Worm (Caenorhabditis elegans) whole organism, young adult: ENCODE data around the gene hrpu-1.

Experiments
- B0019.2 ChIP-seq: fragments of 200-800 bp; sonication (Bioruptor generic); conservative IDR thresholded peaks from 2 replicates; pipeline ENCODE4 v1.3.6; 2022; ENCODE audit warnings: missing genetic modification reagents, missing genetic modification characterization, missing compliant biosample characterization
- B0035.1 ChIP-seq: sonication (generic microtip); optimal IDR thresholded peaks from 2 replicates; lab custom pipeline; 2016; ENCODE audit warnings: missing genetic modification characterization, mild to moderate bottlenecking, missing compliant biosample characterization, missing genotype, missing genetic modification reagents
- B0261.1 ChIP-seq: sonication (generic microtip); optimal IDR thresholded peaks from 2 replicates; lab custom pipeline; 2016; ENCODE audit warnings: mild to moderate bottlenecking, missing genetic modification characterization, moderate library complexity, missing compliant biosample characterization
- C17E4.6 ChIP-seq: fragments of 200-800 bp; sonication (Bioruptor generic); IDR thresholded peaks from 2 replicates; pipeline ENCODE4 v1.3.6; 2022; ENCODE audit warnings: missing genetic modification reagents, missing genetic modification characterization, missing compliant biosample characterization
- D2030.7 ChIP-seq: fragments of 200-800 bp; sonication (Bioruptor generic); IDR thresholded peaks from 2 replicates; pipeline ENCODE4 v1.3.6; 2022; ENCODE audit warnings: missing genetic modification reagents, missing genetic modification characterization, missing compliant biosample characterization
- F23B12.7 ChIP-seq: sonication (generic microtip); optimal IDR thresholded peaks from 2 replicates; lab custom pipeline; 2017; ENCODE audit warnings: missing genetic modification characterization, mild to moderate bottlenecking, missing compliant biosample characterization, antibody characterized with exemption, moderate library complexity; ENCODE audit not compliant: insufficient read depth
- F33H1.4 ChIP-seq: fragments of 200-800 bp; sonication (Bioruptor generic); IDR thresholded peaks from 2 replicates; pipeline ENCODE4 v1.3.6; 2022; ENCODE audit warnings: missing genetic modification reagents, missing genetic modification characterization, missing compliant biosample characterization
- F49E8.2 ChIP-seq: sonication (generic microtip); optimal IDR thresholded peaks from 3 replicates; lab custom pipeline; 2017; ENCODE audit warnings: missing genetic modification characterization, mild to moderate bottlenecking, missing compliant biosample characterization, antibody characterized with exemption, moderate library complexity; ENCODE audit not compliant: insufficient read depth
- T07F8.4 ChIP-seq: sonication (generic microtip); optimal IDR thresholded peaks from 2 replicates; lab custom pipeline; 2016; ENCODE audit warnings: mild to moderate bottlenecking, missing genetic modification characterization, moderate library complexity, missing compliant biosample characterization
- Y53G8AR.9 ChIP-seq: fragments of 200-800 bp; sonication (Bioruptor generic); conservative IDR thresholded peaks from 2 replicates; pipeline ENCODE4 v1.3.6; 2022; ENCODE audit warnings: missing genetic modification reagents, missing genetic modification characterization, missing compliant biosample characterization
- Y95B8A.8 ChIP-seq: fragments of 200-800 bp; sonication (Bioruptor generic); IDR thresholded peaks from 2 replicates; pipeline ENCODE4 v1.3.6; 2022; ENCODE audit warnings: missing genetic modification reagents, missing genetic modification characterization, missing compliant biosample characterization
- ama-1 ChIP-seq, 3 experiments: fragments of 150-350 bp in 1 of 3; sonication (generic microtip) in 2 of 3; optimal IDR thresholded peaks; 2 replicates each; lab custom pipeline; 2014 to 2018; ENCODE audit warnings: missing biosample characterization in 2 of 3, missing genetic modification characterization in 2 of 3, missing genetic modification reagents in 2 of 3
- aptf-3 ChIP-seq: fragments of 200-800 bp; sonication (Bioruptor generic); IDR thresholded peaks from 2 replicates; pipeline ENCODE4 v1.3.6; 2022; ENCODE audit warnings: missing genetic modification characterization, missing compliant biosample characterization
- attf-5 ChIP-seq: fragments of 200-800 bp; sonication (Bioruptor generic); optimal IDR thresholded peaks from 2 replicates; lab custom pipeline; 2018; ENCODE audit warnings: mild to moderate bottlenecking, missing genetic modification characterization, missing compliant biosample characterization
- attf-6 ChIP-seq: fragments of 200-800 bp; sonication (Bioruptor generic); IDR thresholded peaks from 2 replicates; pipeline ENCODE4 v1.3.6; 2022; ENCODE audit warnings: missing genetic modification reagents, missing genetic modification characterization, missing compliant biosample characterization
- cebp-1 ChIP-seq, 2 experiments: fragments of 200-800 bp in 1 of 2; sonication (Bioruptor generic) in 1 of 2; sonication (generic microtip) in 1 of 2; IDR thresholded peaks in 1 of 2; optimal IDR thresholded peaks in 1 of 2; 2 replicates each; pipeline versions ENCODE4 v1.3.6 to Lab custom; 2017 to 2022; ENCODE audit warnings: missing compliant biosample characterization in 2 of 2, missing genetic modification characterization in 2 of 2, mild to moderate bottlenecking in 1 of 2, missing genetic modification reagents in 1 of 2, moderate library complexity in 1 of 2
- ceh-27 ChIP-seq: fragments of 200-800 bp; sonication (Bioruptor generic); optimal IDR thresholded peaks from 2 replicates; lab custom pipeline; 2018; ENCODE audit warnings: mild to moderate bottlenecking, missing genetic modification characterization, moderate library complexity, missing compliant biosample characterization
- die-1 ChIP-seq: sonication (generic microtip); optimal IDR thresholded peaks from 2 replicates; lab custom pipeline; 2016; ENCODE audit warnings: missing genotype, mild to moderate bottlenecking, missing genetic modification characterization, missing compliant biosample characterization
- dox-1 ChIP-seq: fragments of 200-800 bp; sonication (Bioruptor generic); IDR thresholded peaks from 2 replicates; pipeline ENCODE4 v1.3.6; 2022; ENCODE audit warnings: missing genetic modification reagents, missing genetic modification characterization, missing compliant biosample characterization
- dpff-1 ChIP-seq: sonication (generic microtip); optimal IDR thresholded peaks from 2 replicates; lab custom pipeline; 2017; ENCODE audit warnings: mild to moderate bottlenecking, missing genetic modification characterization, missing compliant biosample characterization
- dpl-1 ChIP-seq: fragments of 150-350 bp; optimal IDR thresholded peaks from 2 replicates; lab custom pipeline; 2014; ENCODE audit warnings: missing biosample characterization, missing genetic modification reagents, missing genetic modification characterization
- efl-1 ChIP-seq: fragments of 150-350 bp; optimal IDR thresholded peaks from 2 replicates; lab custom pipeline; 2014; ENCODE audit warnings: missing biosample characterization, missing genetic modification reagents, missing genetic modification characterization
- him-1 ChIP-seq: sonication (generic microtip); optimal IDR thresholded peaks from 2 replicates; lab custom pipeline; 2016; ENCODE audit warnings: missing genotype, missing genetic modification reagents, missing genetic modification characterization, missing compliant biosample characterization
- hmg-1.2 ChIP-seq: fragments of 200-800 bp; sonication (Bioruptor generic); IDR thresholded peaks from 2 replicates; pipeline ENCODE4 v1.3.6; 2022; ENCODE audit warnings: missing genetic modification reagents, missing genetic modification characterization, missing compliant biosample characterization
- lag-1 ChIP-seq: fragments of 200-800 bp; sonication (Bioruptor generic); IDR thresholded peaks from 2 replicates; pipeline ENCODE4 v1.3.6; 2022; ENCODE audit warnings: missing genetic modification reagents, missing genetic modification characterization, missing compliant biosample characterization
- let-607 ChIP-seq, 2 experiments: fragments of 200-800 bp in 1 of 2; sonication (Bioruptor generic) in 1 of 2; sonication (generic microtip) in 1 of 2; optimal IDR thresholded peaks; 2 replicates each; lab custom pipeline; 2016 to 2018; ENCODE audit warnings: mild to moderate bottlenecking in 2 of 2, missing compliant biosample characterization in 2 of 2, missing genetic modification characterization in 2 of 2, moderate library complexity in 2 of 2, missing genotype in 1 of 2
- lin-35 ChIP-seq, 3 experiments: fragments of 150-350 bp in 2 of 3; sonication (generic microtip) in 1 of 3; optimal IDR thresholded peaks; 2 replicates each; lab custom pipeline; 2014 to 2018; ENCODE audit warnings: missing biosample characterization in 3 of 3, missing genetic modification characterization in 3 of 3, missing genetic modification reagents in 3 of 3
- lin-54 ChIP-seq: fragments of 200-800 bp; sonication (Bioruptor generic); optimal IDR thresholded peaks from 2 replicates; lab custom pipeline; 2018; ENCODE audit warnings: mild to moderate bottlenecking, missing genetic modification characterization, missing compliant biosample characterization
- lir-1 ChIP-seq: fragments of 200-800 bp; sonication (Bioruptor generic); conservative IDR thresholded peaks from 2 replicates; pipeline ENCODE4 v1.3.6; 2022; ENCODE audit warnings: missing genetic modification reagents, missing genetic modification characterization, missing compliant biosample characterization
- lsl-1 ChIP-seq: fragments of 200-800 bp; sonication (Bioruptor generic); optimal IDR thresholded peaks from 2 replicates; lab custom pipeline; 2018; ENCODE audit warnings: mild to moderate bottlenecking, missing genetic modification characterization, moderate library complexity, missing compliant biosample characterization
- madf-8 ChIP-seq: fragments of 200-800 bp; sonication (Bioruptor generic); conservative IDR thresholded peaks from 2 replicates; pipeline ENCODE4 v1.3.6; 2022; ENCODE audit warnings: missing genetic modification reagents, missing genetic modification characterization, missing compliant biosample characterization
- mcd-1 ChIP-seq: fragments of 200-800 bp; sonication (Bioruptor generic); IDR thresholded peaks from 2 replicates; pipeline ENCODE4 v1.3.6; 2022; ENCODE audit warnings: missing genetic modification reagents, missing genetic modification characterization, missing compliant biosample characterization
- nhr-80 ChIP-seq: sonication (generic microtip); optimal IDR thresholded peaks from 2 replicates; lab custom pipeline; 2016; ENCODE audit warnings: missing genetic modification characterization, missing compliant biosample characterization
- nhr-90 ChIP-seq: sonication (generic microtip); optimal IDR thresholded peaks from 2 replicates; lab custom pipeline; 2016; ENCODE audit warnings: missing genotype, mild to moderate bottlenecking, missing genetic modification characterization, missing compliant biosample characterization
- pbrm-1 ChIP-seq: fragments of 200-800 bp; sonication (Bioruptor generic); IDR thresholded peaks from 2 replicates; pipeline ENCODE4 v1.3.6; 2022; ENCODE audit warnings: missing genetic modification reagents, missing genetic modification characterization, missing compliant biosample characterization
- snpc-1.1 ChIP-seq: sonication (generic microtip); optimal IDR thresholded peaks from 2 replicates; lab custom pipeline; 2017; ENCODE audit warnings: missing genetic modification characterization, mild to moderate bottlenecking, missing compliant biosample characterization, antibody characterized with exemption, moderate library complexity, missing genotype, missing genetic modification reagents; ENCODE audit not compliant: insufficient read depth
- snpc-4 ChIP-seq, 5 experiments: fragments of 150-350 bp in 1 of 5; sonication (generic microtip) in 4 of 5; optimal IDR thresholded peaks; 2 replicates each; lab custom pipeline; 2014 to 2018; ENCODE audit warnings: missing genetic modification characterization in 5 of 5, missing biosample characterization in 3 of 5, antibody characterized with exemption in 2 of 5, mild to moderate bottlenecking in 2 of 5, missing compliant biosample characterization in 2 of 5, missing genotype in 2 of 5, moderate library complexity in 2 of 5, missing genetic modification reagents in 1 of 5
- tbp1 ChIP-seq: fragments of 200-800 bp; sonication (Bioruptor generic); optimal IDR thresholded peaks from 2 replicates; lab custom pipeline; 2018; ENCODE audit warnings: mild to moderate bottlenecking, missing genetic modification characterization, missing compliant biosample characterization
- tlf-1 ChIP-seq: fragments of 200-800 bp; sonication (Bioruptor generic); optimal IDR thresholded peaks from 2 replicates; lab custom pipeline; 2018; ENCODE audit warnings: mild to moderate bottlenecking, missing genetic modification characterization, missing compliant biosample characterization
- unc-130 ChIP-seq: sonication (generic microtip); optimal IDR thresholded peaks from 2 replicates; lab custom pipeline; 2016; ENCODE audit warnings: missing genetic modification reagents, missing genetic modification characterization, missing compliant biosample characterization
- ztf-18 ChIP-seq: sonication (generic microtip); optimal IDR thresholded peaks from 2 replicates; lab custom pipeline; 2016; ENCODE audit warnings: missing genotype, mild to moderate bottlenecking, missing genetic modification characterization, missing compliant biosample characterization
- ztf-22 ChIP-seq: fragments of 200-800 bp; sonication (Bioruptor generic); optimal IDR thresholded peaks from 2 replicates; lab custom pipeline; 2018; ENCODE audit warnings: mild to moderate bottlenecking, missing genetic modification characterization, moderate library complexity, missing compliant biosample characterization
- ztf-26 ChIP-seq: sonication (generic microtip); optimal IDR thresholded peaks from 2 replicates; lab custom pipeline; 2017; ENCODE audit warnings: missing genetic modification characterization, missing compliant biosample characterization
- ztf-3 ChIP-seq: fragments of 200-800 bp; sonication (Bioruptor generic); optimal IDR thresholded peaks from 2 replicates; lab custom pipeline; 2018; ENCODE audit warnings: mild to moderate bottlenecking, missing genetic modification characterization, missing compliant biosample characterization

hrpu-1 gene

ce11 chrIV:15029565-15029964 is 9.9 kb upstream of the hrpu-1 start (continued):
- TF ChIP-seq B0261.1 (tag; lab: Kevin White, UChicago) = no peak
- no peak for TF ChIP-seq F49E8.2 (tag; lab: Kevin White, UChicago)
- TF ChIP-seq madf-8 (GFP tag; lab: Robert Waterston, UW) = peak; percentile 38; the same call in 1 of the 2 replicates
- TF ChIP-seq tlf-1 = no peak
- no peak for TF ChIP-seq lag-1
- TF ChIP-seq him-1 (tag; lab: Kevin White, UChicago) = no peak
- TF ChIP-seq attf-6 = no peak
- TF ChIP-seq ztf-3 = no peak
- TF ChIP-seq dox-1 (GFP tag; lab: Robert Waterston, UW) = no peak
- TF ChIP-seq die-1 (tag; lab: Kevin White, UChicago) = no peak
- no peak for TF ChIP-seq aptf-3
- TF ChIP-seq hmg-1.2 (GFP tag; lab: Robert Waterston, UW) = no peak
- no peak for TF ChIP-seq dpff-1 (tag; lab: Kevin White, UChicago)
- no peak for TF ChIP-seq B0019.2
- no peak for TF ChIP-seq T07F8.4 (tag; lab: Kevin White, UChicago)
- no peak for TF ChIP-seq Y53G8AR.9 (GFP tag; lab: Robert Waterston, UW)
- no peak for TF ChIP-seq ztf-22
- TF ChIP-seq, all 124 proteins: peak for 8

- TF ChIP-seq Y95B8A.8 = no peak
- no peak for TF ChIP-seq B0019.2
- TF ChIP-seq attf-5 = peak; percentile 51
- TF ChIP-seq F33H1.4 = peak; percentile 82
- no peak for TF ChIP-seq nhr-90 (tag; lab: Kevin White, UChicago)
- peak; percentile 37 for TF ChIP-seq tbp1
- peak; percentile 91 for TF ChIP-seq lin-54 (GFP tag; lab: Kevin White, UChicago)
- TF ChIP-seq unc-130 (GFP tag; lab: Kevin White, UChicago) = no peak
- peak; percentile 43; the same call in 1 of the 2 replicates for TF ChIP-seq mcd-1 (GFP tag; lab: Robert Waterston, UW)
- TF ChIP-seq lin-35 (GFP tag; optimal IDR thresholded peaks at IDR 0.05; lab: Kevin White, UChicago) = peak in 1 of 3 experiments; percentile 86
- TF ChIP-seq F23B12.7 (tag; lab: Kevin White, UChicago) = peak; percentile 62
- peak; percentile 9 for TF ChIP-seq nhr-80 (tag; lab: Kevin White, UChicago)
- TF ChIP-seq dpl-1 = peak; percentile 74
- peak; percentile 12 for TF ChIP-seq snpc-1.1 (tag; lab: Kevin White, UChicago)
- TF ChIP-seq ceh-27 (GFP tag; lab: Kevin White, UChicago) = peak; percentile 5
- TF ChIP-seq lir-1 (GFP tag; lab: Robert Waterston, UW) = no peak
- peak; percentile 64; the same call in 1 of the 2 replicates for TF ChIP-seq attf-6
- TF ChIP-seq cebp-1 (GFP tag; IDR thresholded peaks at IDR 0.05; lab: Robert Waterston, UW) = no peak
- peak; percentile 50 for TF ChIP-seq cebp-1 (tag; optimal IDR thresholded peaks at IDR 0.05; lab: Kevin White, UChicago)
- no peak for TF ChIP-seq ztf-22
- no peak for TF ChIP-seq ztf-26
- TF ChIP-seq F49E8.2 (tag; lab: Kevin White, UChicago) = no peak
- TF ChIP-seq ztf-18 (tag; lab: Kevin White, UChicago) = peak; percentile 86
- no peak for TF ChIP-seq ama-1 (optimal IDR thresholded peaks at IDR 0.05; lab: Kevin White, UChicago)
- no peak for TF ChIP-seq ama-1 (GFP tag; optimal IDR thresholded peaks at IDR 0.05; lab: Kevin White, UChicago)
- TF ChIP-seq snpc-4 (GFP tag; optimal IDR thresholded peaks at IDR 0.05; lab: Kevin White, UChicago) = peak; percentile 68
- peak in 3 of 4 experiments; percentile 80 to 88 (median 87) for TF ChIP-seq snpc-4 (tag; optimal IDR thresholded peaks at IDR 0.05; lab: Kevin White, UChicago)
- TF ChIP-seq C17E4.6 (GFP tag; lab: Robert Waterston, UW) = no peak
- 0 out of 2 replicates have a peak, but pooled peaks have one; percentile 24 for TF ChIP-seq pbrm-1 (GFP tag; lab: Robert Waterston, UW)
- peak; percentile 9 for TF ChIP-seq lsl-1 (GFP tag; lab: Kevin White, UChicago)
- 0 out of 2 replicates have a peak, but pooled peaks have one; percentile 16 for TF ChIP-seq hmg-1.2 (GFP tag; lab: Robert Waterston, UW)
- 0 out of 2 replicates have a peak, but pooled peaks have one; percentile 36 for TF ChIP-seq D2030.7 (GFP tag; lab: Robert Waterston, UW)
- peak; percentile 9 to 77 for TF ChIP-seq let-607 (tag; optimal IDR thresholded peaks at IDR 0.05; lab: Kevin White, UChicago)
- TF ChIP-seq B0035.1 (tag; lab: Kevin White, UChicago) = no peak
- peak; percentile 80 for TF ChIP-seq efl-1 (GFP tag; lab: Kevin White, UChicago)
Observed at ce11 chrIV:15036974-15037373, 2.4 kb upstream of the hrpu-1 start, which contains the start of gene eef-1B.2. eef-1B.2 (plus strand) TSS chrIV:15037331.
